Fruit fly (Drosophila melanogaster) whole organism, embryonic: ENCODE results near the gene CG32939.

ENCODE experiments used
- CG10147 ChIP-seq: fragments of 200-800 bp; sonication (Bioruptor generic); optimal IDR thresholded peaks from 2 replicates; lab custom pipeline; 2019; ENCODE audit warnings: missing biosample characterization, mild to moderate bottlenecking, missing genetic modification characterization, moderate library complexity
- Dad ChIP-seq: fragments of 200-800 bp; sonication (Bioruptor generic); optimal IDR thresholded peaks from 3 replicates; lab custom pipeline; 2016; ENCODE audit warnings: missing biosample characterization, missing genetic modification characterization
- Gsc ChIP-seq: fragments of 200-800 bp; sonication (Bioruptor generic); IDR thresholded peaks from 2 replicates; pipeline ENCODE4 v1.3.6; 2022; ENCODE audit warnings: missing biosample characterization, missing genetic modification characterization

- TF ChIP-seq CG10147 (GFP tag; lab: Kevin White, UChicago) (no peak), Dad (GFP tag; lab: Kevin White, UChicago) (no peak), Gsc (no peak)
Observed at dm6 chr3R:9679746-9680145, 13.1 kb upstream of the CG32939 start, which contains the start of gene nmdyn-D7.
